In genomic region chr3R:21863817-21864384, dm6 we compare ENCODE assay signal across 1 fruit fly cellular context.
TF ChIP-seq lines count a peak whose summit lies in the region.

No protein-coding gene starts in this region.

TF ChIP-seq in whole organism, embryonic, 481 proteins besides CTCF, POLR2A, EP300 and RAD21 (continued from another document and continues in another):
- peak; percentile 14; the same call in 1 of the 2 replicates for TF ChIP-seq CG14441 (GFP tag; IDR thresholded peaks at IDR 0.05; lab: Robert Waterston, UW)
- TF ChIP-seq CG15269 (tag; optimal IDR thresholded peaks at IDR 0.05; lab: Kevin White, UChicago) = peak; percentile 32
- peak; percentile 51 for TF ChIP-seq dmrt99B (tag; optimal IDR thresholded peaks at IDR 0.05; lab: Kevin White, UChicago)
- TF ChIP-seq Hsf (GFP tag; optimal IDR thresholded peaks at IDR 0.05; lab: Kevin White, UChicago) = no peak
- peak in 1 of 2 experiments; percentile 79 for TF ChIP-seq Pdp1 (GFP tag; optimal IDR thresholded peaks at IDR 0.05; lab: Kevin White, UChicago)
- TF ChIP-seq CG12299 (tag; optimal IDR thresholded peaks at IDR 0.05; lab: Kevin White, UChicago) = no peak
- TF ChIP-seq klu (GFP tag; IDR thresholded peaks at IDR 0.05; lab: Robert Waterston, UW) = no peak
- TF ChIP-seq H15 (GFP tag; IDR thresholded peaks at IDR 0.05; lab: Robert Waterston, UW) = no peak
- no peak for TF ChIP-seq ro (GFP tag; IDR thresholded peaks at IDR 0.05; lab: Robert Waterston, UW)
- TF ChIP-seq Atf-2 (GFP tag; optimal IDR thresholded peaks at IDR 0.05; lab: Kevin White, UChicago) = no peak
- peak; percentile 19 for TF ChIP-seq CG17359 (tag; optimal IDR thresholded peaks at IDR 0.05; lab: Kevin White, UChicago)
- TF ChIP-seq CG2120 (GFP tag; optimal IDR thresholded peaks at IDR 0.05; lab: Kevin White, UChicago) = no peak
- TF ChIP-seq tup (GFP tag; optimal IDR thresholded peaks at IDR 0.05; lab: Kevin White, UChicago) = no peak
- no peak for TF ChIP-seq CG2116 (GFP tag; optimal IDR thresholded peaks at IDR 0.05; lab: Kevin White, UChicago)
- TF ChIP-seq Oaz (GFP tag; IDR thresholded peaks at IDR 0.05; lab: Robert Waterston, UW) = no peak
- TF ChIP-seq CG13123 (GFP tag; optimal IDR thresholded peaks at IDR 0.05; lab: Kevin White, UChicago) = no peak
- TF ChIP-seq Chrac-16 (GFP tag; optimal IDR thresholded peaks at IDR 0.05; lab: Kevin White, UChicago) = no peak
- no peak for TF ChIP-seq Stat92E (GFP tag; optimal IDR thresholded peaks at IDR 0.05; lab: Kevin White, UChicago)
- no peak for TF ChIP-seq CG13287 (GFP tag; IDR thresholded peaks at IDR 0.05; lab: Robert Waterston, UW; ENCODE audit: partially characterized antibody)
- peak; percentile 43 for TF ChIP-seq row (GFP tag; IDR thresholded peaks at IDR 0.05; lab: Robert Waterston, UW)
- TF ChIP-seq gt (GFP tag; IDR thresholded peaks at IDR 0.05; lab: Robert Waterston, UW) = no peak
- no peak for TF ChIP-seq en (GFP tag; optimal IDR thresholded peaks at IDR 0.05; lab: Kevin White, UChicago)
- TF ChIP-seq nerfin-1 (tag; optimal IDR thresholded peaks at IDR 0.05; lab: Kevin White, UChicago) = no peak
- no peak for TF ChIP-seq gsb-n (tag; optimal IDR thresholded peaks at IDR 0.05; lab: Kevin White, UChicago)
- TF ChIP-seq gcm (GFP tag; optimal IDR thresholded peaks at IDR 0.05; lab: Kevin White, UChicago) = no peak
- TF ChIP-seq Ada2b (GFP tag; IDR thresholded peaks at IDR 0.05; lab: Robert Waterston, UW) = no peak
- no peak for TF ChIP-seq salm (tag; optimal IDR thresholded peaks at IDR 0.05; lab: Kevin White, UChicago)
- TF ChIP-seq CG30020 (tag; optimal IDR thresholded peaks at IDR 0.05; lab: Kevin White, UChicago) = no peak
- TF ChIP-seq Hmr (GFP tag; optimal IDR thresholded peaks at IDR 0.05; lab: Kevin White, UChicago) = no peak
- TF ChIP-seq CG7987 (GFP tag; optimal IDR thresholded peaks at IDR 0.05; lab: Kevin White, UChicago) = no peak
- TF ChIP-seq CG13775 (GFP tag; optimal IDR thresholded peaks at IDR 0.05; lab: Kevin White, UChicago) = no peak
- no peak for TF ChIP-seq CG15073 (GFP tag; optimal IDR thresholded peaks at IDR 0.05; lab: Kevin White, UChicago)
- TF ChIP-seq CG13424 (tag; optimal IDR thresholded peaks at IDR 0.05; lab: Kevin White, UChicago) = peak; percentile 7
- no peak for TF ChIP-seq CG34224 (GFP tag; IDR thresholded peaks at IDR 0.05; lab: Robert Waterston, UW; ENCODE audit: partially characterized antibody)
- TF ChIP-seq onecut (GFP tag; IDR thresholded peaks at IDR 0.05; lab: Robert Waterston, UW) = no peak
- TF ChIP-seq ap (GFP tag; IDR thresholded peaks at IDR 0.05; lab: Robert Waterston, UW) = peak; percentile 8; the same call in 1 of the 2 replicates
- TF ChIP-seq CG7839 (tag; optimal IDR thresholded peaks at IDR 0.05; lab: Kevin White, UChicago) = peak; percentile 20
- TF ChIP-seq CG11247 (GFP tag; IDR thresholded peaks at IDR 0.05; lab: Robert Waterston, UW) = no peak
- no peak for TF ChIP-seq cad (GFP tag; optimal IDR thresholded peaks at IDR 0.05; lab: Kevin White, UChicago)
- no peak for TF ChIP-seq CG10654 (GFP tag; optimal IDR thresholded peaks at IDR 0.05; lab: Kevin White, UChicago)
- TF ChIP-seq CG11398 (GFP tag; optimal IDR thresholded peaks at IDR 0.05; lab: Kevin White, UChicago) = no peak
- no peak for TF ChIP-seq Fer1 (GFP tag; optimal IDR thresholded peaks at IDR 0.05; lab: Kevin White, UChicago)
- TF ChIP-seq CG2889 (GFP tag; IDR thresholded peaks at IDR 0.05; lab: Robert Waterston, UW) = no peak
- no peak for TF ChIP-seq CG4282 (GFP tag; optimal IDR thresholded peaks at IDR 0.05; lab: Kevin White, UChicago)
- no peak for TF ChIP-seq CG3838 (GFP tag; optimal IDR thresholded peaks at IDR 0.05; lab: Kevin White, UChicago)
- TF ChIP-seq CG3163 (GFP tag; optimal IDR thresholded peaks at IDR 0.05; lab: Kevin White, UChicago) = no peak
- no peak for TF ChIP-seq Atf3 (GFP tag; optimal IDR thresholded peaks at IDR 0.05; lab: Kevin White, UChicago)
- 0 out of 2 replicates have a peak, but pooled peaks have one; percentile 7 for TF ChIP-seq sisA (GFP tag; IDR thresholded peaks at IDR 0.05; lab: Robert Waterston, UW)
- no peak for TF ChIP-seq hb (GFP tag; IDR thresholded peaks at IDR 0.05; lab: Robert Waterston, UW; ENCODE audit: partially characterized antibody)
- no peak for TF ChIP-seq CG6683 (GFP tag; optimal IDR thresholded peaks at IDR 0.05; lab: Kevin White, UChicago)
- no peak for TF ChIP-seq CG7786 (GFP tag; optimal IDR thresholded peaks at IDR 0.05; lab: Kevin White, UChicago)
- no peak for TF ChIP-seq Nf-YB (GFP tag; optimal IDR thresholded peaks at IDR 0.05; lab: Kevin White, UChicago)
- no peak for TF ChIP-seq tx (GFP tag; optimal IDR thresholded peaks at IDR 0.05; lab: Kevin White, UChicago)
- TF ChIP-seq CG7928 (GFP tag; optimal IDR thresholded peaks at IDR 0.05; lab: Kevin White, UChicago) = no peak
- TF ChIP-seq HmgD (GFP tag; optimal IDR thresholded peaks at IDR 0.05; lab: Kevin White, UChicago) = no peak
- no peak for TF ChIP-seq CG3726 (GFP tag; IDR thresholded peaks at IDR 0.05; lab: Robert Waterston, UW)
- TF ChIP-seq CG18599 (GFP tag; optimal IDR thresholded peaks at IDR 0.05; lab: Kevin White, UChicago) = no peak
- no peak for TF ChIP-seq CG10274 (GFP tag; optimal IDR thresholded peaks at IDR 0.05; lab: Kevin White, UChicago)
- no peak for TF ChIP-seq tna (GFP tag; IDR thresholded peaks at IDR 0.05; lab: Robert Waterston, UW; ENCODE audit: partially characterized antibody)
- TF ChIP-seq CG17328 (GFP tag; IDR thresholded peaks at IDR 0.05; lab: Robert Waterston, UW) = peak; percentile 25; the same call in 1 of the 2 replicates
- TF ChIP-seq pros (GFP tag; optimal IDR thresholded peaks at IDR 0.05; lab: Kevin White, UChicago) = no peak
- TF ChIP-seq NC2β (GFP tag; optimal IDR thresholded peaks at IDR 0.05; lab: Kevin White, UChicago) = no peak
- no peak for TF ChIP-seq ewg (GFP tag; optimal IDR thresholded peaks at IDR 0.05; lab: Kevin White, UChicago)
- TF ChIP-seq CG31441 (GFP tag; IDR thresholded peaks at IDR 0.05; lab: Robert Waterston, UW) = 0 out of 2 replicates have a peak, but pooled peaks have one; percentile 29
- no peak for TF ChIP-seq CG7556 (GFP tag; optimal IDR thresholded peaks at IDR 0.05; lab: Kevin White, UChicago)
- no peak for TF ChIP-seq phol (tag; optimal IDR thresholded peaks at IDR 0.05; lab: Kevin White, UChicago)
- no peak for TF ChIP-seq CG16813 (GFP tag; IDR thresholded peaks at IDR 0.05; lab: Robert Waterston, UW; ENCODE audit: partially characterized antibody)
- no peak for TF ChIP-seq CG6175 (GFP tag; IDR thresholded peaks at IDR 0.05; lab: Robert Waterston, UW)
- no peak for TF ChIP-seq inv (GFP tag; IDR thresholded peaks at IDR 0.05; lab: Robert Waterston, UW; ENCODE audit: partially characterized antibody)
- TF ChIP-seq Aef1 (GFP tag; IDR thresholded peaks at IDR 0.05; lab: Robert Waterston, UW) = no peak
- no peak for TF ChIP-seq Spps (tag; optimal IDR thresholded peaks at IDR 0.05; lab: Kevin White, UChicago)
- TF ChIP-seq Opbp (GFP tag; IDR thresholded peaks at IDR 0.05; lab: Robert Waterston, UW; ENCODE audit: partially characterized antibody) = no peak
- no peak for TF ChIP-seq TFAM (GFP tag; optimal IDR thresholded peaks at IDR 0.05; lab: Kevin White, UChicago)
- TF ChIP-seq Asciz (GFP tag; optimal IDR thresholded peaks at IDR 0.05; lab: Kevin White, UChicago) = no peak
- TF ChIP-seq Bteb2 (GFP tag; optimal IDR thresholded peaks at IDR 0.05; lab: Kevin White, UChicago) = no peak
- no peak for TF ChIP-seq crp (GFP tag; optimal IDR thresholded peaks at IDR 0.05; lab: Kevin White, UChicago)
- TF ChIP-seq insv (GFP tag; optimal IDR thresholded peaks at IDR 0.05; lab: Kevin White, UChicago) = no peak
- no peak for TF ChIP-seq dan (GFP tag; IDR thresholded peaks at IDR 0.05; lab: Robert Waterston, UW)
- no peak for TF ChIP-seq org-1 (GFP tag; optimal IDR thresholded peaks at IDR 0.05; lab: Kevin White, UChicago)
- no peak for TF ChIP-seq so (GFP tag; IDR thresholded peaks at IDR 0.05; lab: Robert Waterston, UW)
- no peak for TF ChIP-seq CG2875 (GFP tag; optimal IDR thresholded peaks at IDR 0.05; lab: Kevin White, UChicago)
- TF ChIP-seq cwo (GFP tag; optimal IDR thresholded peaks at IDR 0.05; lab: Kevin White, UChicago) = no peak
- no peak for TF ChIP-seq CG5953 (GFP tag; IDR thresholded peaks at IDR 0.05; lab: Robert Waterston, UW)
- no peak for TF ChIP-seq Lpt (GFP tag; optimal IDR thresholded peaks at IDR 0.05; lab: Kevin White, UChicago)
- no peak for TF ChIP-seq zfh2 (GFP tag; optimal IDR thresholded peaks at IDR 0.05; lab: Kevin White, UChicago)
- TF ChIP-seq Gug (GFP tag; IDR thresholded peaks at IDR 0.05; lab: Robert Waterston, UW) = no peak
- TF ChIP-seq fd102C (GFP tag; optimal IDR thresholded peaks at IDR 0.05; lab: Kevin White, UChicago) = no peak
- no peak for TF ChIP-seq gcm2 (GFP tag; optimal IDR thresholded peaks at IDR 0.05; lab: Kevin White, UChicago)
- no peak for TF ChIP-seq gsb (GFP tag; IDR thresholded peaks at IDR 0.05; lab: Robert Waterston, UW)
- no peak for TF ChIP-seq Hand (GFP tag; optimal IDR thresholded peaks at IDR 0.05; lab: Kevin White, UChicago)
- no peak for TF ChIP-seq kni (GFP tag; optimal IDR thresholded peaks at IDR 0.05; lab: Kevin White, UChicago)
- no peak for TF ChIP-seq CG10979 (tag; optimal IDR thresholded peaks at IDR 0.05; lab: Kevin White, UChicago)
- no peak for TF ChIP-seq slou (GFP tag; optimal IDR thresholded peaks at IDR 0.05; lab: Kevin White, UChicago)
- TF ChIP-seq z (GFP tag; IDR thresholded peaks at IDR 0.05; lab: Robert Waterston, UW) = no peak
- TF ChIP-seq CG1792 (GFP tag; optimal IDR thresholded peaks at IDR 0.05; lab: Kevin White, UChicago) = no peak
- no peak for TF ChIP-seq trem (tag; optimal IDR thresholded peaks at IDR 0.05; lab: Kevin White, UChicago)
- no peak for TF ChIP-seq Antp (GFP tag; optimal IDR thresholded peaks at IDR 0.05; lab: Kevin White, UChicago)
- no peak for TF ChIP-seq Drgx (GFP tag; IDR thresholded peaks at IDR 0.05; lab: Robert Waterston, UW)
- peak; percentile 34 for TF ChIP-seq CG11504 (tag; optimal IDR thresholded peaks at IDR 0.05; lab: Kevin White, UChicago)
- no peak for TF ChIP-seq Rx (GFP tag; IDR thresholded peaks at IDR 0.05; lab: Robert Waterston, UW)
- TF ChIP-seq danr (GFP tag; IDR thresholded peaks at IDR 0.05; lab: Robert Waterston, UW) = no peak
- TF ChIP-seq lbe (GFP tag; optimal IDR thresholded peaks at IDR 0.05; lab: Kevin White, UChicago) = no peak
- no peak for TF ChIP-seq ara (GFP tag; IDR thresholded peaks at IDR 0.05; lab: Robert Waterston, UW)
- no peak for TF ChIP-seq CG7271 (tag; optimal IDR thresholded peaks at IDR 0.05; lab: Kevin White, UChicago)
- TF ChIP-seq dpn (GFP tag; optimal IDR thresholded peaks at IDR 0.05; lab: Kevin White, UChicago) = no peak
- TF ChIP-seq CG17568 (GFP tag; optimal IDR thresholded peaks at IDR 0.05; lab: Kevin White, UChicago) = no peak
- no peak for TF ChIP-seq knrl (GFP tag; IDR thresholded peaks at IDR 0.05; lab: Robert Waterston, UW; ENCODE audit: partially characterized antibody)
- TF ChIP-seq fd96Cb (tag; optimal IDR thresholded peaks at IDR 0.05; lab: Kevin White, UChicago) = no peak
- TF ChIP-seq CG17361 (GFP tag; IDR thresholded peaks at IDR 0.05; lab: Robert Waterston, UW) = no peak
- no peak for TF ChIP-seq Dad (GFP tag; optimal IDR thresholded peaks at IDR 0.05; lab: Kevin White, UChicago)
- TF ChIP-seq Mrtf (GFP tag; IDR thresholded peaks at IDR 0.05; lab: Robert Waterston, UW) = no peak
- peak; percentile 38 for TF ChIP-seq CG2678 (tag; optimal IDR thresholded peaks at IDR 0.05; lab: Kevin White, UChicago)
- no peak for TF ChIP-seq CG4820 (GFP tag; optimal IDR thresholded peaks at IDR 0.05; lab: Kevin White, UChicago)
- no peak for TF ChIP-seq croc (GFP tag; conservative IDR thresholded peaks at IDR 0.05; lab: Robert Waterston, UW)
- TF ChIP-seq seq (GFP tag; IDR thresholded peaks at IDR 0.05; lab: Robert Waterston, UW) = no peak
- TF ChIP-seq CG2129 (GFP tag; IDR thresholded peaks at IDR 0.05; lab: Robert Waterston, UW; ENCODE audit: partially characterized antibody) = no peak
- TF ChIP-seq CG3995 (GFP tag; optimal IDR thresholded peaks at IDR 0.05; lab: Kevin White, UChicago) = no peak
- no peak for TF ChIP-seq B-H1 (GFP tag; IDR thresholded peaks at IDR 0.05; lab: Robert Waterston, UW)
- TF ChIP-seq CG4730 (GFP tag; IDR thresholded peaks at IDR 0.05; lab: Robert Waterston, UW) = no peak
- TF ChIP-seq hbn (GFP tag; IDR thresholded peaks at IDR 0.05; lab: Robert Waterston, UW; ENCODE audit: partially characterized antibody) = no peak
- peak; percentile 17 for TF ChIP-seq Fer3 (tag; optimal IDR thresholded peaks at IDR 0.05; lab: Kevin White, UChicago)
- no peak for TF ChIP-seq Side (GFP tag; optimal IDR thresholded peaks at IDR 0.05; lab: Kevin White, UChicago)
- no peak for TF ChIP-seq Abd-B (GFP tag; optimal IDR thresholded peaks at IDR 0.05; lab: Kevin White, UChicago)
- TF ChIP-seq pita (GFP tag; optimal IDR thresholded peaks at IDR 0.05; lab: Kevin White, UChicago) = no peak
- no peak for TF ChIP-seq sd (tag; optimal IDR thresholded peaks at IDR 0.05; lab: Kevin White, UChicago)
- TF ChIP-seq tap (tag; optimal IDR thresholded peaks at IDR 0.05; lab: Kevin White, UChicago) = no peak
- TF ChIP-seq Sin3A (optimal IDR thresholded peaks at IDR 0.05; lab: Kevin White, UChicago) = no peak
- no peak for TF ChIP-seq wor (GFP tag; IDR thresholded peaks at IDR 0.05; lab: Robert Waterston, UW)
- no peak for TF ChIP-seq stc (GFP tag; IDR thresholded peaks at IDR 0.05; lab: Robert Waterston, UW)
- TF ChIP-seq CG13296 (GFP tag; optimal IDR thresholded peaks at IDR 0.05; lab: Kevin White, UChicago) = no peak
- TF ChIP-seq CG16779 (GFP tag; IDR thresholded peaks at IDR 0.05; lab: Robert Waterston, UW) = no peak
- no peak for TF ChIP-seq pnt (GFP tag; optimal IDR thresholded peaks at IDR 0.05; lab: Kevin White, UChicago)
- no peak for TF ChIP-seq psq (GFP tag; optimal IDR thresholded peaks at IDR 0.05; lab: Kevin White, UChicago)
- no peak for TF ChIP-seq br (optimal IDR thresholded peaks at IDR 0.05; lab: Kevin White, UChicago)
- no peak for TF ChIP-seq NFAT (GFP tag; IDR thresholded peaks at IDR 0.05; lab: Robert Waterston, UW)
- TF ChIP-seq Dip3 (GFP tag; optimal IDR thresholded peaks at IDR 0.05; lab: Kevin White, UChicago) = no peak
- no peak for TF ChIP-seq bcd (GFP tag; optimal IDR thresholded peaks at IDR 0.05; lab: Kevin White, UChicago)
- TF ChIP-seq tio (GFP tag; optimal IDR thresholded peaks at IDR 0.05; lab: Kevin White, UChicago) = no peak
- TF ChIP-seq Hr51 (GFP tag; optimal IDR thresholded peaks at IDR 0.05; lab: Kevin White, UChicago) = peak in 1 of 2 experiments; percentile 64
- peak; percentile 22 for TF ChIP-seq PHDP (tag; optimal IDR thresholded peaks at IDR 0.05; lab: Kevin White, UChicago)
